Fruit fly (Drosophila melanogaster) whole organism, wandering third instar larva: ENCODE measurements around the gene CG4970.

Experiments
- Abd-B ChIP-seq: fragments of >200 bp; optimal IDR thresholded peaks from 2 replicates; lab custom pipeline; 2017; ENCODE audit warnings: missing biosample characterization, missing genetic modification characterization
- CG32264 ChIP-seq: fragments of 200-800 bp; sonication (Bioruptor generic); optimal IDR thresholded peaks from 2 replicates; lab custom pipeline; 2016; ENCODE audit warnings: missing biosample characterization, missing genetic modification characterization
- CG9705 ChIP-seq: fragments of 200-800 bp; sonication (Bioruptor generic); optimal IDR thresholded peaks from 2 replicates; lab custom pipeline; 2018; ENCODE audit warnings: missing biosample characterization, mild to moderate bottlenecking, missing genetic modification characterization
- CrebA ChIP-seq: fragments of 200-800 bp; sonication (Bioruptor generic); optimal IDR thresholded peaks from 2 replicates; lab custom pipeline; 2016; ENCODE audit warnings: missing biosample characterization, mild to moderate bottlenecking, missing genetic modification characterization, borderline replicate concordance
- Dfd ChIP-seq: fragments of >200 bp; optimal IDR thresholded peaks from 2 replicates; lab custom pipeline; 2017; ENCODE audit warnings: missing biosample characterization, missing genetic modification characterization
- Dif ChIP-seq: fragments of 200-275, 200-300 bp; sonication (Bioruptor generic); optimal IDR thresholded peaks from 2 replicates; lab custom pipeline; 2018; ENCODE audit warnings: missing biosample characterization, missing genetic modification characterization; ENCODE audit not compliant: partially characterized antibody
- GATAd ChIP-seq: sonication (Bioruptor generic); optimal IDR thresholded peaks from 2 replicates; lab custom pipeline; 2016; ENCODE audit warnings: missing biosample characterization, missing genetic modification characterization
- HLH106 ChIP-seq: fragments of 200-800 bp; optimal IDR thresholded peaks from 3 replicates; lab custom pipeline; 2019; ENCODE audit warnings: missing biosample characterization, mild to moderate bottlenecking, missing genetic modification characterization, moderate library complexity
- Hnf4 ChIP-seq: fragments of 200-800 bp; sonication (Bioruptor generic); optimal IDR thresholded peaks from 2 replicates; lab custom pipeline; 2016; ENCODE audit warnings: missing biosample characterization, mild to moderate bottlenecking, missing genetic modification characterization
- Hr83 ChIP-seq: fragments of 200-300 bp; sonication (Bioruptor generic); optimal IDR thresholded peaks from 2 replicates; lab custom pipeline; 2016; ENCODE audit warnings: missing biosample characterization, mild to moderate bottlenecking, missing genetic modification characterization, moderate library complexity; ENCODE audit not compliant: poor library complexity, severe bottlenecking
- Jra ChIP-seq: sonication (Bioruptor generic); optimal IDR thresholded peaks from 2 replicates; lab custom pipeline; 2016; ENCODE audit warnings: missing biosample characterization, missing genetic modification characterization
- Mio ChIP-seq: sonication (Bioruptor generic); optimal IDR thresholded peaks from 2 replicates; lab custom pipeline; 2016; ENCODE audit warnings: missing biosample characterization, missing genetic modification characterization
- Myc ChIP-seq: fragments of >200 bp; optimal IDR thresholded peaks from 2 replicates; lab custom pipeline; 2017
- N ChIP-seq: fragments of >200 bp; optimal IDR thresholded peaks from 2 replicates; lab custom pipeline; 2018; ENCODE audit warnings: missing biosample characterization, missing external identifiers, missing genetic modification characterization
- OdsH ChIP-seq: fragments of 200-800 bp; sonication (Bioruptor generic); optimal IDR thresholded peaks from 2 replicates; lab custom pipeline; 2016; ENCODE audit warnings: missing biosample characterization, mild to moderate bottlenecking, missing genetic modification characterization
- Rel ChIP-seq, 2 experiments: fragments of 200-800 bp; sonication (Bioruptor generic) in 1 of 2; optimal IDR thresholded peaks; 2 replicates in 1 of 2; 3 replicates in 1 of 2; lab custom pipeline; 2016 to 2019; ENCODE audit warnings: mild to moderate bottlenecking in 2 of 2, missing biosample characterization in 2 of 2, missing genetic modification characterization in 2 of 2, moderate library complexity in 1 of 2
- Sp1 ChIP-seq: fragments of 200-800 bp; sonication (Bioruptor generic); optimal IDR thresholded peaks from 3 replicates; lab custom pipeline; 2019; ENCODE audit warnings: missing biosample characterization, mild to moderate bottlenecking, missing genetic modification characterization, moderate library complexity
- Vsx2 ChIP-seq: fragments of 200-300, 225-300 bp; sonication (Bioruptor generic); optimal IDR thresholded peaks from 2 replicates; lab custom pipeline; 2018; ENCODE audit warnings: missing biosample characterization, missing genetic modification characterization; ENCODE audit not compliant: partially characterized antibody
- br ChIP-seq: fragments of 200-800 bp; sonication (Bioruptor generic); optimal IDR thresholded peaks from 2 replicates; lab custom pipeline; 2016; ENCODE audit warnings: missing biosample characterization, missing genetic modification characterization
- brk ChIP-seq: fragments of 200-800 bp; sonication (Bioruptor generic); optimal IDR thresholded peaks from 2 replicates; lab custom pipeline; 2016; ENCODE audit warnings: missing biosample characterization, mild to moderate bottlenecking, missing genetic modification characterization
- dl ChIP-seq, 2 experiments: fragments of 175-275, 200-275 bp in 1 of 2; fragments of 200-275 bp in 1 of 2; sonication (Bioruptor generic); optimal IDR thresholded peaks; lab custom pipeline; 2018; ENCODE audit warnings: mild to moderate bottlenecking in 2 of 2, missing biosample characterization in 2 of 2, missing genetic modification characterization in 2 of 2, moderate library complexity in 2 of 2; ENCODE audit not compliant: partially characterized antibody in 2 of 2, insufficient read depth in 1 of 2
- dmrt93B ChIP-seq: fragments of 200-800 bp; sonication (Bioruptor generic); optimal IDR thresholded peaks from 2 replicates; lab custom pipeline; 2018; ENCODE audit warnings: missing biosample characterization, mild to moderate bottlenecking, missing genetic modification characterization
- dsf ChIP-seq: sonication (Bioruptor generic); optimal IDR thresholded peaks from 2 replicates; lab custom pipeline; 2016; ENCODE audit warnings: missing biosample characterization, missing genetic modification characterization, borderline replicate concordance
- ey ChIP-seq: fragments of 200-800 bp; sonication (Bioruptor generic); optimal IDR thresholded peaks from 2 replicates; lab custom pipeline; 2016; ENCODE audit warnings: missing biosample characterization, missing genetic modification characterization
- foxo ChIP-seq, 2 experiments: fragments of 200-800 bp; sonication (Bioruptor generic); optimal IDR thresholded peaks; 2 replicates in 1 of 2; 3 replicates in 1 of 2; lab custom pipeline; 2016 to 2017; ENCODE audit warnings: missing biosample characterization in 2 of 2, missing genetic modification characterization in 2 of 2
- fru ChIP-seq: fragments of 200-800 bp; sonication (Bioruptor generic); optimal IDR thresholded peaks from 3 replicates; lab custom pipeline; 2016; ENCODE audit warnings: missing biosample characterization, mild to moderate bottlenecking, missing genetic modification characterization
- h ChIP-seq: fragments of 200-800 bp; sonication (Bioruptor generic); optimal IDR thresholded peaks from 3 replicates; lab custom pipeline; 2016; ENCODE audit warnings: missing biosample characterization, mild to moderate bottlenecking, missing genetic modification characterization
- jim ChIP-seq: fragments of 175-275, 200-325 bp; sonication (Bioruptor generic); optimal IDR thresholded peaks from 2 replicates; lab custom pipeline; 2016; ENCODE audit warnings: missing biosample characterization, mild to moderate bottlenecking, missing genetic modification characterization
- lola ChIP-seq: fragments of >200 bp; optimal IDR thresholded peaks from 2 replicates; lab custom pipeline; 2017; ENCODE audit warnings: missing biosample characterization, missing genetic modification characterization
- pan ChIP-seq: fragments of >200 bp; optimal IDR thresholded peaks from 2 replicates; lab custom pipeline; 2017
- psq ChIP-seq: fragments of 200-800 bp; sonication (Bioruptor generic); optimal IDR thresholded peaks from 3 replicates; lab custom pipeline; 2017; ENCODE audit warnings: missing biosample characterization, mild to moderate bottlenecking, missing genetic modification characterization, moderate library complexity
- rgr ChIP-seq: fragments of 200-800 bp; sonication (Bioruptor generic); optimal IDR thresholded peaks from 3 replicates; lab custom pipeline; 2016; ENCODE audit warnings: missing biosample characterization, mild to moderate bottlenecking, missing genetic modification characterization
- sage ChIP-seq: fragments of 200-800 bp; sonication (Bioruptor generic); optimal IDR thresholded peaks from 2 replicates; lab custom pipeline; 2016; ENCODE audit warnings: missing biosample characterization, mild to moderate bottlenecking, missing genetic modification characterization
- sv ChIP-seq: fragments of 200-800 bp; sonication (Bioruptor generic); optimal IDR thresholded peaks from 3 replicates; lab custom pipeline; 2016; ENCODE audit warnings: missing biosample characterization, missing genetic modification characterization
- tai ChIP-seq: sonication (Bioruptor generic); optimal IDR thresholded peaks from 2 replicates; lab custom pipeline; 2016; ENCODE audit warnings: missing biosample characterization, missing genetic modification characterization
- usp ChIP-seq: fragments of >200 bp; optimal IDR thresholded peaks from 2 replicates; lab custom pipeline; 2017; ENCODE audit warnings: missing biosample characterization, missing genetic modification characterization
- woc ChIP-seq: sonication (Bioruptor generic); optimal IDR thresholded peaks from 2 replicates; lab custom pipeline; 2016; ENCODE audit warnings: missing biosample characterization, mild to moderate bottlenecking, missing genetic modification characterization

Gene CG4970

DNA sequence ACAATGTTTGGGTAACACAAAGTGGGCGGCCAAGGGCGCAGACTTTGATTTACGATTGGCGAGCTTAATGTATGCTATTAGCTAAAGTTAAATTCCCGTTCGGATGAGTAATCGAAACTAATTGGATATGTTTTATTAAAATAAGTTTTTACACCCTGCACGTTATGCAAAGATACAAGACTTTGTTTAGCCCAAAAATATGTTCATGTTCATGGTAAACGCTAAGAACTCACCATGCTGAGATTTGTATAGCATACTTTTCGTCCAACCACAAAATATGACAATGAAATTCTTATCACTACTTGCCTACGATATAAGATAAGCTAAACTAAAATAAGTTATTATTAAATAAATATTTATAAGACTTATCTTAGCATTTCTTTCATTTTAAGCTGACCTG, 42.2 kb upstream of the CG4970 start:
- TF ChIP-seq Myc (lab: Kevin White, UChicago) (peak; percentile 83), N (GFP tag; lab: Kevin White, UChicago) (peak; percentile 52), sage (GFP tag; lab: Kevin White, UChicago) (no peak), tai (GFP tag; lab: Kevin White, UChicago) (no peak)

DNA sequence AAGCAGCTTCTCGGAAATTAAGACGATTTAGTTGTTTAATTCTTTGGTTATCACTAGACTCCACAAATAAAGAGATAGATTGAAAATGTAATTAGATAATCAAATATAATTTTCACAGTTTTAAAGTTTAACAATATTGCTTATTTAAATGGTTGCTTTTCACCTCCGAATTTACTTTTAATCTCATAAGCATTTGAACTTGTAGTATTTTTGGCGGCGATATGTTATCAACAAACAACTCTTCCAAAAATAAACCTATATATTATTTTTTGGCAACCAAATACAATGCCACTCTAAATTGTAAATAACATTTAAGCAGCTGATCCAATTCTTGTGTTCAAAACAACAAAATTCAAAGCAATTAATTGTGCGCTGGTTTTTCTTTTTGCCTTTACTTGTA, 32.8 kb upstream of the CG4970 start, which contains the start of the genes CG43355 and sala:
Gene CG43355 (plus strand): TSS at position 301 of the 400 bp plus-strand sequence.
Gene sala (plus strand): TSS at position 301 of the 400 bp plus-strand sequence.
- no peak for TF ChIP-seq ey (GFP tag; lab: Kevin White, UChicago)

dm6 chr2L:11488465-11489037, 28.6 kb upstream of the CG4970 start:
- TF ChIP-seq pan = no peak
- TF ChIP-seq Jra = no peak
- no peak for TF ChIP-seq Dfd (GFP tag; lab: Kevin White, UChicago)
- no peak for TF ChIP-seq Myc (lab: Kevin White, UChicago)
- TF ChIP-seq Vsx2 (GFP tag; lab: Kevin White, UChicago) = no peak
- no peak for TF ChIP-seq Mio
- no peak for TF ChIP-seq woc (GFP tag; lab: Kevin White, UChicago)
- no peak for TF ChIP-seq dsf (GFP tag; lab: Kevin White, UChicago)
- TF ChIP-seq br (GFP tag; lab: Kevin White, UChicago) = no peak
- no peak for TF ChIP-seq N (GFP tag; lab: Kevin White, UChicago)

dm6 chr2L:11493933-11494332, 23.3 kb upstream of the CG4970 start:
- TF ChIP-seq Dif (GFP tag; lab: Kevin White, UChicago) = no peak
- no peak for TF ChIP-seq GATAd (GFP tag; lab: Kevin White, UChicago)
- TF ChIP-seq CrebA (GFP tag; lab: Kevin White, UChicago) = no peak
- TF ChIP-seq Mio = no peak
- no peak for TF ChIP-seq sv
- no peak for TF ChIP-seq brk

DNA sequence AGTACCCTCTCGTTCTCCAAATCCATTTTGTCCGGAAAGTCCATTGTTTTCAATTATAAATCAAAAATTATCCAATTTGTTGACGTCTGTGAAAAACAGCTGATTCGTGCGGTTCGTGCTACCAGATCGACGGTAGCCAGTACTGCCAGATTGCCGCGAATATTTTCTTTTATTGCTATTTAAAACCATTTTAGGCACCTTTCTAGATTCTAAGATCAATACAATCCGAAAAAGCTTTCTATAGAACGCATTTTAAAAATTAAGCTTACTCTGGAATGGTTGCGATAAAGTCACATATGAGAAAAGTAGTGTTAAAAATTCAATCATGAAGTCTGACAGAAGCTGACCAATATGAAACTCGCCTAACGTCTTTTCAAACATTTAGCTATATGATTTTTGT, 18.4 kb upstream of the CG4970 start, which contains the start of gene Cog8:
Gene Cog8 (minus strand): TSS at position 110 of the 400 bp plus-strand sequence.
- TF ChIP-seq fru (GFP tag; lab: Kevin White, UChicago) = peak; percentile 42
- TF ChIP-seq br (GFP tag; lab: Kevin White, UChicago) = peak; percentile 8
- no peak for TF ChIP-seq Abd-B
- TF ChIP-seq HLH106 (tag; lab: Kevin White, UChicago) = peak; percentile 38
- TF ChIP-seq GATAd (GFP tag; lab: Kevin White, UChicago) = no peak
- TF ChIP-seq brk = no peak
- no peak for TF ChIP-seq Dif (GFP tag; lab: Kevin White, UChicago)
- peak; percentile 59 for TF ChIP-seq ey (GFP tag; lab: Kevin White, UChicago)
- peak; percentile 34 for TF ChIP-seq h (GFP tag; lab: Kevin White, UChicago)
- TF ChIP-seq foxo (GFP tag; optimal IDR thresholded peaks at IDR 0.05; lab: Kevin White, UChicago) = peak in 1 of 2 experiments; percentile 71
- no peak for TF ChIP-seq Jra
- TF ChIP-seq lola = no peak
- TF ChIP-seq Hr83 (GFP tag; lab: Kevin White, UChicago) = no peak
- TF ChIP-seq sage (GFP tag; lab: Kevin White, UChicago) = no peak
- no peak for TF ChIP-seq CG32264 (GFP tag; lab: Kevin White, UChicago)
- TF ChIP-seq Rel (GFP tag; optimal IDR thresholded peaks at IDR 0.05; lab: Kevin White, UChicago) = no peak
- TF ChIP-seq Rel (tag; optimal IDR thresholded peaks at IDR 0.05; lab: Kevin White, UChicago) = no peak
- no peak for TF ChIP-seq jim (GFP tag; lab: Kevin White, UChicago)
- TF ChIP-seq sv = peak; percentile 43
- no peak for TF ChIP-seq Hnf4
- no peak for TF ChIP-seq Vsx2 (GFP tag; lab: Kevin White, UChicago)
- no peak for TF ChIP-seq dmrt93B
- no peak for TF ChIP-seq CrebA (GFP tag; lab: Kevin White, UChicago)
- no peak for TF ChIP-seq dl (GFP tag; optimal IDR thresholded peaks at IDR 0.05; lab: Kevin White, UChicago; ENCODE audit: insufficient read depth in 1 of 2, partially characterized antibody in 2 of 2)
- no peak for TF ChIP-seq Myc (lab: Kevin White, UChicago)
- TF ChIP-seq tai (GFP tag; lab: Kevin White, UChicago) = peak; percentile 67
- TF ChIP-seq OdsH (GFP tag; lab: Kevin White, UChicago) = peak; percentile 33
- no peak for TF ChIP-seq Sp1
- no peak for TF ChIP-seq CG9705
- TF ChIP-seq psq = peak; percentile 24
- TF ChIP-seq rgr = peak; percentile 66
- no peak for TF ChIP-seq pan
- TF ChIP-seq usp (GFP tag; lab: Kevin White, UChicago) = no peak
